Worm (Caenorhabditis elegans) whole organism, L4 larva: ENCODE data around the gene W07A12.8.

Experiments used
- D1046.2 ChIP-seq: fragments of 200-800 bp; sonication (Bioruptor generic); IDR thresholded peaks from 2 replicates; pipeline ENCODE4 v1.3.6; 2022; ENCODE audit warnings: missing genetic modification characterization, missing compliant biosample characterization
- F10B5.3 ChIP-seq: sonication (generic microtip); optimal IDR thresholded peaks from 2 replicates; lab custom pipeline; 2016; ENCODE audit warnings: mild to moderate bottlenecking, missing genetic modification characterization, missing compliant biosample characterization
- F44E2.7 ChIP-seq: fragments of 200-800 bp; sonication (Bioruptor generic); IDR thresholded peaks from 2 replicates; pipeline ENCODE4 v2.1.2; 2022; ENCODE audit warnings: missing genetic modification characterization, missing compliant biosample characterization
- F49E8.2 ChIP-seq: sonication (generic microtip); optimal IDR thresholded peaks from 2 replicates; lab custom pipeline; 2016; ENCODE audit warnings: missing compliant biosample characterization, mild to moderate bottlenecking, missing genetic modification characterization, borderline replicate concordance
- T20F7.1 ChIP-seq: fragments of 200-800 bp; sonication (Bioruptor generic); optimal IDR thresholded peaks from 2 replicates; lab custom pipeline; 2018; ENCODE audit warnings: mild to moderate bottlenecking, missing genetic modification characterization, missing compliant biosample characterization
- T26A8.4 ChIP-seq: fragments of 200-800 bp; sonication (Bioruptor generic); IDR thresholded peaks from 2 replicates; pipeline ENCODE4 v1.3.6; 2022; ENCODE audit warnings: missing genetic modification characterization, missing compliant biosample characterization
- Y105C5A.15 ChIP-seq: fragments of 200-800 bp; sonication (Bioruptor generic); IDR thresholded peaks from 2 replicates; pipeline ENCODE4 v1.3.6; 2022; ENCODE audit warnings: missing genetic modification characterization, missing compliant biosample characterization
- Y48G9A.11 ChIP-seq: fragments of 200-800 bp; sonication (Bioruptor generic); IDR thresholded peaks from 2 replicates; pipeline ENCODE4 v1.3.6; 2022; ENCODE audit warnings: missing genetic modification reagents, missing genetic modification characterization, missing compliant biosample characterization
- ZK337.2 ChIP-seq: fragments of 200-800 bp; sonication (Bioruptor generic); IDR thresholded peaks from 2 replicates; pipeline ENCODE4 v1.3.6; 2022; ENCODE audit warnings: missing genetic modification reagents, missing genetic modification characterization, missing compliant biosample characterization
- ZK546.5 ChIP-seq, 2 experiments: sonication (generic microtip); optimal IDR thresholded peaks; 2 replicates each; lab custom pipeline; 2017; ENCODE audit warnings: missing biosample characterization in 2 of 2, missing genetic modification characterization in 2 of 2
- ceh-20 ChIP-seq: fragments of 200-800 bp; sonication (Bioruptor generic); IDR thresholded peaks from 2 replicates; pipeline ENCODE4 v1.3.6; 2022; ENCODE audit warnings: missing genetic modification reagents, missing genetic modification characterization, missing compliant biosample characterization
- ceh-28 ChIP-seq: fragments of 150-350 bp; optimal IDR thresholded peaks from 2 replicates; lab custom pipeline; 2014; ENCODE audit warnings: missing biosample characterization, missing genetic modification reagents, missing genetic modification characterization
- ceh-62 ChIP-seq: sonication (generic microtip); optimal IDR thresholded peaks from 2 replicates; lab custom pipeline; 2017; ENCODE audit warnings: missing biosample characterization, missing genetic modification characterization
- daf-16 ChIP-seq, 3 experiments: sonication (generic microtip); optimal IDR thresholded peaks; 2 replicates each; lab custom pipeline; 2016 to 2017; ENCODE audit warnings: missing genetic modification characterization in 3 of 3, missing genetic modification reagents in 3 of 3, mild to moderate bottlenecking in 2 of 3, missing compliant biosample characterization in 2 of 3, missing biosample characterization in 1 of 3, moderate library complexity in 1 of 3
- dmd-6 ChIP-seq: fragments of 200-800 bp; sonication (Bioruptor generic); IDR thresholded peaks from 2 replicates; pipeline ENCODE4 v1.3.6; 2022; ENCODE audit warnings: missing genetic modification reagents, missing genetic modification characterization, missing compliant biosample characterization
- duxl-1 ChIP-seq: sonication (generic microtip); optimal IDR thresholded peaks from 2 replicates; lab custom pipeline; 2016; ENCODE audit warnings: mild to moderate bottlenecking, missing genetic modification characterization, moderate library complexity, missing compliant biosample characterization; ENCODE audit not compliant: poor library complexity
- dve-1 ChIP-seq: sonication (generic microtip); optimal IDR thresholded peaks from 2 replicates; lab custom pipeline; 2017; ENCODE audit warnings: antibody characterized with exemption, mild to moderate bottlenecking, missing genetic modification characterization, missing compliant biosample characterization; ENCODE audit not compliant: insufficient read depth
- gei-8 ChIP-seq: fragments of 200-800 bp; sonication (Bioruptor generic); optimal IDR thresholded peaks from 2 replicates; lab custom pipeline; 2018; ENCODE audit warnings: mild to moderate bottlenecking, missing genetic modification characterization, missing compliant biosample characterization
- hlh-11 ChIP-seq: fragments of 200-800 bp; sonication (Bioruptor generic); optimal IDR thresholded peaks from 2 replicates; lab custom pipeline; 2018; ENCODE audit warnings: mild to moderate bottlenecking, missing genetic modification characterization, missing compliant biosample characterization
- jun-1 ChIP-seq: fragments of 150-350 bp; optimal IDR thresholded peaks from 2 replicates; lab custom pipeline; 2014; ENCODE audit warnings: missing biosample characterization, missing genetic modification reagents, missing genetic modification characterization
- lin-1 ChIP-seq: fragments of 200-800 bp; sonication (Bioruptor generic); IDR thresholded peaks from 2 replicates; pipeline ENCODE4 v1.3.6; 2022; ENCODE audit warnings: missing genetic modification reagents, missing genetic modification characterization, missing compliant biosample characterization
- lin-29 ChIP-seq: fragments of 200-800 bp; sonication (Bioruptor generic); IDR thresholded peaks from 2 replicates; pipeline ENCODE4 v1.3.6; 2022; ENCODE audit warnings: missing genetic modification reagents, missing genetic modification characterization, missing compliant biosample characterization
- lin-38 ChIP-seq: fragments of 200-800 bp; sonication (Bioruptor generic); IDR thresholded peaks from 2 replicates; pipeline ENCODE4 v1.3.6; 2022; ENCODE audit warnings: missing genetic modification reagents, missing genetic modification characterization, missing compliant biosample characterization
- lin-39 ChIP-seq: fragments of 150-350 bp; optimal IDR thresholded peaks from 2 replicates; lab custom pipeline; 2014; ENCODE audit warnings: missing biosample characterization, missing genetic modification reagents, missing genetic modification characterization
- madf-5 ChIP-seq, 2 experiments: fragments of 200-800 bp; sonication (Bioruptor generic); IDR thresholded peaks; 2 replicates each; pipeline ENCODE4 v1.3.6; 2022; ENCODE audit warnings: missing compliant biosample characterization in 2 of 2, missing genetic modification characterization in 2 of 2
- mdl-1 ChIP-seq, 2 experiments: fragments of 150-350 bp in 1 of 2; sonication (generic microtip) in 1 of 2; optimal IDR thresholded peaks; 2 replicates each; lab custom pipeline; 2014 to 2017; ENCODE audit warnings: missing biosample characterization in 2 of 2, missing genetic modification characterization in 2 of 2
- mes-2 ChIP-seq: sonication (generic microtip); optimal IDR thresholded peaks from 2 replicates; lab custom pipeline; 2016; ENCODE audit warnings: missing genotype, mild to moderate bottlenecking, missing genetic modification characterization, missing compliant biosample characterization; ENCODE audit not compliant: poor library complexity, severe bottlenecking
- nhr-10 ChIP-seq: fragments of 150-350 bp; optimal IDR thresholded peaks from 2 replicates; lab custom pipeline; 2014; ENCODE audit warnings: missing biosample characterization, missing genetic modification characterization
- nhr-111 ChIP-seq: fragments of 200-800 bp; sonication (Bioruptor generic); optimal IDR thresholded peaks from 2 replicates; lab custom pipeline; 2018; ENCODE audit warnings: mild to moderate bottlenecking, missing genetic modification characterization, missing compliant biosample characterization
- nhr-237 ChIP-seq: sonication (generic microtip); optimal IDR thresholded peaks from 2 replicates; lab custom pipeline; 2017; ENCODE audit warnings: missing biosample characterization, missing genetic modification characterization
- nhr-25 ChIP-seq: sonication (generic microtip); optimal IDR thresholded peaks from 2 replicates; lab custom pipeline; 2017; ENCODE audit warnings: missing genetic modification characterization, mild to moderate bottlenecking, missing compliant biosample characterization, antibody characterized with exemption, moderate library complexity, borderline replicate concordance; ENCODE audit not compliant: insufficient read depth
- nhr-48 ChIP-seq: sonication (generic microtip); optimal IDR thresholded peaks from 2 replicates; lab custom pipeline; 2016; ENCODE audit warnings: mild to moderate bottlenecking, missing genetic modification characterization, missing compliant biosample characterization
- nhr-6 ChIP-seq: fragments of 150-350 bp; optimal IDR thresholded peaks from 2 replicates; lab custom pipeline; 2014; ENCODE audit warnings: missing biosample characterization, missing genetic modification characterization
- nhr-76 ChIP-seq: fragments of 150-350 bp; optimal IDR thresholded peaks from 2 replicates; lab custom pipeline; 2014; ENCODE audit warnings: missing biosample characterization, missing genetic modification characterization
- pqm-1 ChIP-seq: sonication (generic microtip); optimal IDR thresholded peaks from 2 replicates; lab custom pipeline; 2017; ENCODE audit warnings: missing biosample characterization, missing genetic modification characterization
- sdz-12 ChIP-seq: fragments of 200-800 bp; sonication (Bioruptor generic); optimal IDR thresholded peaks from 2 replicates; lab custom pipeline; 2018; ENCODE audit warnings: mild to moderate bottlenecking, missing genetic modification characterization, missing compliant biosample characterization
- snpc-1.2 ChIP-seq: fragments of 200-800 bp; sonication (Bioruptor generic); IDR thresholded peaks from 2 replicates; pipeline ENCODE4 v1.3.6; 2022; ENCODE audit warnings: missing genetic modification reagents, missing genetic modification characterization, missing compliant biosample characterization
- spr-1 ChIP-seq: sonication (generic microtip); optimal IDR thresholded peaks from 2 replicates; lab custom pipeline; 2016; ENCODE audit warnings: mild to moderate bottlenecking, missing genetic modification characterization, missing compliant biosample characterization
- tra-1 ChIP-seq: fragments of 200-800 bp; sonication (Bioruptor generic); IDR thresholded peaks from 2 replicates; pipeline ENCODE4 v1.3.6; 2022; ENCODE audit warnings: missing genetic modification reagents, missing genetic modification characterization, missing compliant biosample characterization
- unc-130 ChIP-seq: sonication (generic microtip); optimal IDR thresholded peaks from 2 replicates; lab custom pipeline; 2016; ENCODE audit warnings: missing genetic modification reagents, missing genetic modification characterization, missing compliant biosample characterization
- unc-39 ChIP-seq: sonication (generic microtip); optimal IDR thresholded peaks from 2 replicates; lab custom pipeline; 2017; ENCODE audit warnings: missing biosample characterization, missing genetic modification characterization
- unc-62 ChIP-seq, 3 experiments: fragments of 150-350 bp in 1 of 3; sonication (generic microtip); optimal IDR thresholded peaks in 2 of 3; peaks in 1 of 3; 1 replicate in 1 of 3; 2 replicates in 2 of 3; lab custom pipeline; 2014 to 2017; ENCODE audit warnings: missing biosample characterization in 3 of 3, missing genetic modification characterization in 3 of 3, missing genetic modification reagents in 3 of 3, missing genotype in 1 of 3
- zip-11 ChIP-seq: fragments of 200-800 bp; sonication (Bioruptor generic); IDR thresholded peaks from 2 replicates; pipeline ENCODE4 v1.3.6; 2022; ENCODE audit warnings: missing genetic modification characterization, missing compliant biosample characterization

Gene W07A12.8

ce11 chrII:9165762-9166460, at the start of gene W07A12.8:
Gene W07A12.8, minus strand, starts transcription at chrII:9165812.
- TF ChIP-seq gei-8 (GFP tag; lab: Kevin White, UChicago) (no peak), dmd-6 (peak; percentile 91; the same call in 1 of the 2 replicates), spr-1 (tag; lab: Kevin White, UChicago) (no peak), pqm-1 (tag; lab: Kevin White, UChicago) (peak; percentile 55), nhr-111 (GFP tag; lab: Kevin White, UChicago) (no peak), daf-16 (GFP tag; optimal IDR thresholded peaks at IDR 0.05; lab: Kevin White, UChicago) (no peak), daf-16 (tag; optimal IDR thresholded peaks at IDR 0.05; lab: Kevin White, UChicago) (peak; percentile 66), hlh-11 (tag; lab: Kevin White, UChicago) (peak; percentile 32), lin-1 (GFP tag; lab: Robert Waterston, UW) (peak; percentile 52; the same call in 1 of the 2 replicates), nhr-48 (tag; lab: Kevin White, UChicago) (peak; percentile 34), nhr-25 (tag; lab: Kevin White, UChicago) (no peak), unc-130 (GFP tag; lab: Kevin White, UChicago) (no peak), T20F7.1 (no peak), nhr-76 (tag; lab: Kevin White, UChicago) (no peak), tra-1 (GFP tag; lab: Robert Waterston, UW) (0 out of 2 replicates have a peak, but pooled peaks have one; percentile 60), nhr-237 (tag; lab: Kevin White, UChicago) (no peak), dve-1 (tag; lab: Kevin White, UChicago) (peak; percentile 12), D1046.2 (GFP tag; lab: Robert Waterston, UW) (no peak), nhr-10 (tag; lab: Kevin White, UChicago) (no peak)

- TF ChIP-seq unc-130 (GFP tag; lab: Kevin White, UChicago) (peak; percentile 35), ZK337.2 (GFP tag; lab: Robert Waterston, UW) (no peak), duxl-1 (no peak), F49E8.2 (peak; percentile 32), zip-11 (no peak), lin-38 (GFP tag; lab: Robert Waterston, UW) (peak; percentile 38; the same call in 1 of the 2 replicates), Y48G9A.11 (peak; percentile 69)
Observed at ce11 chrII:9213055-9213708, 47.6 kb upstream of the W07A12.8 start, which contains the start of gene znfx-1. Gene znfx-1, plus strand, starts transcription at chrII:9213658.

ce11 chrII:9211684-9212083, 46.1 kb upstream of the W07A12.8 start:
- no peak for TF ChIP-seq jun-1 (tag; lab: Kevin White, UChicago)
- no peak for TF ChIP-seq unc-39 (tag; lab: Kevin White, UChicago)
- peak; percentile 76 for TF ChIP-seq lin-38 (GFP tag; lab: Robert Waterston, UW)
- TF ChIP-seq nhr-6: no peak
- TF ChIP-seq lin-39 (tag; lab: Kevin White, UChicago): no peak
- TF ChIP-seq mes-2: peak; percentile 82
- TF ChIP-seq lin-29 (GFP tag; lab: Robert Waterston, UW): no peak
- peak; percentile 62 for TF ChIP-seq lin-1 (GFP tag; lab: Robert Waterston, UW)
- peak; percentile 60 for TF ChIP-seq snpc-1.2 (GFP tag; lab: Robert Waterston, UW)
- peak in 1 of 2 experiments; percentile 48 for TF ChIP-seq unc-62 (GFP tag; optimal IDR thresholded peaks at IDR 0.05 in 1 of 2; lab: Kevin White, UChicago)
- no peak for TF ChIP-seq unc-62 (tag; optimal IDR thresholded peaks at IDR 0.05; lab: Kevin White, UChicago)
- 0 out of 4 replicates have a peak, but pooled peaks of 1 of the 2 experiments have one; percentile 37 for TF ChIP-seq madf-5 (GFP tag; IDR thresholded peaks at IDR 0.05; lab: Robert Waterston, UW)
- no peak for TF ChIP-seq Y105C5A.15 (GFP tag; lab: Robert Waterston, UW)
- TF ChIP-seq ceh-62 (tag; lab: Kevin White, UChicago): no peak
- TF ChIP-seq ceh-20 (GFP tag; lab: Robert Waterston, UW): no peak
- peak; percentile 73 for TF ChIP-seq dmd-6
- peak; percentile 86 for TF ChIP-seq T26A8.4
- TF ChIP-seq F44E2.7 (GFP tag; lab: Robert Waterston, UW): no peak
- TF ChIP-seq mdl-1 (tag; optimal IDR thresholded peaks at IDR 0.05; lab: Kevin White, UChicago): no peak
- no peak for TF ChIP-seq ceh-28
- no peak for TF ChIP-seq sdz-12 (GFP tag; lab: Kevin White, UChicago)
- TF ChIP-seq dve-1 (tag; lab: Kevin White, UChicago): no peak
- no peak for TF ChIP-seq F10B5.3 (tag; lab: Kevin White, UChicago)
- TF ChIP-seq ZK546.5 (tag; optimal IDR thresholded peaks at IDR 0.05; lab: Kevin White, UChicago): no peak
